Fruit fly (Drosophila melanogaster): ENCODE results near the gene CG16719.

The CG16719 gene

DNA sequence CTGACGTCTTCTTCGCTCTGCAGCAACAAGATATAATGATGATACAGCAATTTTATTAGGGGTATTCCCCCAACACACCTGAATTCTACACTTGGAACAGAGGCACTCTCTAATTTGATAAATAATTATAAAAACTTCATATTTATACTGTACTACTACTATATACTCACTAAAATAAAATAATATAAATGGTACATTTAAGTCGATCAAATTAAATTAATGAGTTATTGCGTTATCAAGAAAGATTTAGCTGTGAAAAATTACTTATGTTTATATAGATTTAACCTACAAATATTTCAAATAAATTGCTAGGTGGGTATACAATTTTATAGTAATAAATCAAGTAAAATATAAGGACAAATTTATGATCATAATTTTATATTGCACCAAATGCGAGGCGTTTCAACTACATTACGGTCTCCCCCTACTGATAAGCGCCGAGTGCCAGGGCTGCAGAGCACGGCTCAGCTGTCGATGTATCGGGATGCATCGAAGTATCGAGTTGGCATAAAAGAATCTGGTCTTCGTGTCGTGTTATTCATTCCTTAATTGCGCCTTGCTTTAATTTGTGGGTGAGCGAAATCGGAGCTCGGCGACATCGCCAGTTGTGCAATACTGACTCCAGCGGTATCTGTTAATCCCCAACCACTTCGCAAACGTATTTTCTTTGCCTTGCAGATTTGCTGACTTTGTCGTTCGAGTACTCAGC, 29.0 kb downstream of the CG16719 start, which contains the start of gene vsg (continued):
- TF ChIP-seq CG34406 (GFP tag; optimal IDR thresholded peaks at IDR 0.05) (peak; percentile 76), CG1621 (tag; optimal IDR thresholded peaks at IDR 0.05) (no peak), Hr38 (GFP tag; optimal IDR thresholded peaks at IDR 0.05) (no peak), svp (GFP tag) (peak; percentile 71), fkh (GFP tag; optimal IDR thresholded peaks at IDR 0.05) (no peak), spab (GFP tag; optimal IDR thresholded peaks at IDR 0.05) (peak; percentile 42), CG10669 (GFP tag; optimal IDR thresholded peaks at IDR 0.05) (peak; percentile 55), CG31627 (GFP tag; optimal IDR thresholded peaks at IDR 0.05) (peak; percentile 71), ss (GFP tag; optimal IDR thresholded peaks at IDR 0.05) (peak in 1 of 2 experiments; percentile 60), CG6163 (GFP tag; IDR thresholded peaks at IDR 0.05) (no peak; the same call in 2 of the 3 replicates), Eip75B (GFP tag; optimal IDR thresholded peaks at IDR 0.05) (no peak), OdsH (GFP tag; optimal IDR thresholded peaks at IDR 0.05) (peak; percentile 77), CG8119 (GFP tag; IDR thresholded peaks at IDR 0.05) (peak; percentile 82), CG4318 (GFP tag; optimal IDR thresholded peaks at IDR 0.05) (no peak), Blimp-1 (GFP tag; optimal IDR thresholded peaks at IDR 0.05) (peak; percentile 46), Met (GFP tag; optimal IDR thresholded peaks at IDR 0.05) (peak; percentile 60), Sox15 (GFP tag; optimal IDR thresholded peaks at IDR 0.05) (peak; percentile 73), Hr39 (GFP tag; optimal IDR thresholded peaks at IDR 0.05) (peak; percentile 54), CG16779 (tag; optimal IDR thresholded peaks at IDR 0.05) (peak; percentile 27), Smox (GFP tag; optimal IDR thresholded peaks at IDR 0.05) (peak; percentile 67), CG3919 (GFP tag; optimal IDR thresholded peaks at IDR 0.05) (peak; percentile 58)

DNA sequence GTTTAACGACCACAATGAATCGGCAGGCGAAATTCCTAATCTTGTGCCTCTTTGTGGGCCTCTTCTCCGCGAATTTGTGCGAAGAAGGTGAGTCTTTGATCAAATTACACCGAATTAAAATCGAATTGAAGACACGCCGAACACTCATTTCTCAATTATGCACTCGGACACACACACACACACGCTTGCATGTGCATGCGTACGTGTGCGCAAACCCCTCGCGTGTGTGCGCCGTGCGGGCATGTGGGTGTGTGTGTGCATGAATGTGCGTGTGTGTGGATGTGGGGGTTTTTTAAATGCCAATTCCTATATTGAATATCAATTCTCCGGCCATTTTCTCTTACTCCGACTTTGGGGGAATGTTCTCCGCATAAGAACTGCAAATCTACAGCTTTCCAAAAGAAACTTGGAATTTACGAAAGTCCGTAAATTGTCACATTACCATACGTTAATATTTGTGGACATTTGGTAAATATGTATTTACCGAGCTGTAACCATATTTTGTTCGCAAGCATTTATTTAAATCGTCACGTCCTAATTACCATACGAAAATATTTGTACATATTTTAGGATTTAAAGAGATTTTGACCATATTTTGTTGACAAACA, 29.7 kb downstream of the CG16719 start:
- no peak for TF ChIP-seq CG3032 (tag; optimal IDR thresholded peaks at IDR 0.05)
- TF ChIP-seq Eip75B (GFP tag; optimal IDR thresholded peaks at IDR 0.05) = no peak
- TF ChIP-seq Eip93F (GFP tag; optimal IDR thresholded peaks at IDR 0.05) = no peak
- TF ChIP-seq CG31627 (GFP tag; optimal IDR thresholded peaks at IDR 0.05) = no peak
- peak; percentile 5 to 52 for TF ChIP-seq ss (GFP tag; optimal IDR thresholded peaks at IDR 0.05)
- TF ChIP-seq vri (GFP tag; optimal IDR thresholded peaks at IDR 0.05) = peak; percentile 63
- peak; percentile 51 for TF ChIP-seq CG6854 (GFP tag; optimal IDR thresholded peaks at IDR 0.05)
- TF ChIP-seq esn (GFP tag; optimal IDR thresholded peaks at IDR 0.05) = no peak
- TF ChIP-seq CG11762 (GFP tag; optimal IDR thresholded peaks at IDR 0.05; ENCODE audit: insufficient read depth) = no peak
- no peak for TF ChIP-seq CG11294 (GFP tag; IDR thresholded peaks at IDR 0.05)
- TF ChIP-seq Eip78C (GFP tag) = peak; percentile 62
- TF ChIP-seq CG6163 (GFP tag; IDR thresholded peaks at IDR 0.05) = no peak
- peak; percentile 64 for TF ChIP-seq fkh (GFP tag; optimal IDR thresholded peaks at IDR 0.05)
- peak; percentile 42 for TF ChIP-seq CG1621 (tag; optimal IDR thresholded peaks at IDR 0.05)
- TF ChIP-seq Hr38 (GFP tag; optimal IDR thresholded peaks at IDR 0.05) = no peak
- no peak for TF ChIP-seq spab (GFP tag; optimal IDR thresholded peaks at IDR 0.05)
- no peak for TF ChIP-seq CG6276 (GFP tag; optimal IDR thresholded peaks at IDR 0.05)

DNA sequence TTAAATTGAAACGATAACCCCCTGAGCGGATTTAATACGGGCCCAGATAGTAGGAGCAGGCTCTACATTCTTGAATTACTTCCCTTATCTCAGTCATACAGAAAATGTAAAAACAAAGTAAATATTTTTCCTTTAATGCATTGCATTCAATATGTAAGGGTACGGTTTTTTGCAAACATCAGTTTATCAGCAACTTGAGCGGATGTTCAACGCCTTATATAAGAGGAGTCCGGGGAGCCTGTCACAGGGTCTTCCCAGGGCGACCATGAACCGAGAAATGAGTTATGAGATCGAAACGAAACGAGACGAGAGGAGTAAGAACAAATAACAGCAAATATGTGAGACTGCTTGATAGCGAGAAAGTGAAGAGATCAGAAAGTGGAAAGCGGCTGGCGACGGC, 31.6 kb downstream of the CG16719 start:
- TF ChIP-seq ss (GFP tag; optimal IDR thresholded peaks at IDR 0.05) (peak in 1 of 2 experiments; percentile 29), pdm3 (GFP tag; optimal IDR thresholded peaks at IDR 0.05) (no peak), dsx (GFP tag; optimal IDR thresholded peaks at IDR 0.05; ENCODE audit: poor library complexity, severe bottlenecking) (peak; percentile 22), Gug (GFP tag; IDR thresholded peaks at IDR 0.05) (no peak), svp (GFP tag) (peak; percentile 98), Eip75B (GFP tag; optimal IDR thresholded peaks at IDR 0.05) (no peak), topi (GFP tag; optimal IDR thresholded peaks at IDR 0.05) (no peak), Ets21C (GFP tag; optimal IDR thresholded peaks at IDR 0.05) (no peak), Hr38 (GFP tag; optimal IDR thresholded peaks at IDR 0.05) (no peak), CG6792 (GFP tag; optimal IDR thresholded peaks at IDR 0.05) (no peak)
